Worm (Caenorhabditis elegans): ENCODE measurements around the gene Y53C12A.10.

DNA sequence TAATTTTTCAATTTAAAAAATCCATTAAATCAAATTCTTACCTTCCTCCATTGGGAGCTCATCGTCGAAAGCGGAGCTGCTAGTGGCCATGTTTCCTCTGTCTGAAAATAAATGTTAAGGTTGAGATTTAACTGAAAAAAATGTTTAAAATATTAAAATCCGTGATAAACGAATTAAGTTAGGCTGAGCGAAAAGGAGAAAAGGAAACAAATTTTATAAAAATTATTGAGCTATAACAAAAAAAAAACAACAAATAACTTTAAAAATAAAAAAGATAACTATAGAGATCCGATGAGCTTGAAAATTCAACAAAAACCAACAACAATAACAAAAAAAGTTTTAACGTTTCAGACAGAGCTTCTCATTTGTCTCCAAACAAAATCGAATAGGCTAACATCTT lies 38.1 kb upstream of the Y53C12A.10 start, which contains the start of gene pno-1:
- TF ChIP-seq flt-1 (GFP tag; IDR thresholded peaks at IDR 0.05): no peak
- TF ChIP-seq ref-1 (GFP tag; conservative IDR thresholded peaks at IDR 0.05): no peak
- no peak for TF ChIP-seq ztf-23 (GFP tag; IDR thresholded peaks at IDR 0.05)
- TF ChIP-seq T22C8.4 (GFP tag; IDR thresholded peaks at IDR 0.05): no peak
- TF ChIP-seq ztf-29 (GFP tag; IDR thresholded peaks at IDR 0.05): no peak

All from whole organism, midembryonic.